Fruit fly (Drosophila melanogaster) whole organism, embryonic: Measurements from ENCODE around the gene ND-B18.

ENCODE experiments used
- Adf1 ChIP-seq: fragments of 200-800 bp; sonication (Bioruptor generic); IDR thresholded peaks from 2 replicates; pipeline ENCODE4 v1.3.6; 2022; ENCODE audit warnings: missing biosample characterization, missing genetic modification characterization
- Atf6 ChIP-seq: fragments of 200-800 bp; sonication (Bioruptor generic); IDR thresholded peaks from 2 replicates; pipeline ENCODE4 v1.3.6; 2022; ENCODE audit warnings: missing biosample characterization, missing genetic modification characterization
- BtbVII ChIP-seq: fragments of 200-800 bp; sonication (Bioruptor generic); optimal IDR thresholded peaks from 3 replicates; lab custom pipeline; 2017; ENCODE audit warnings: missing biosample characterization, mild to moderate bottlenecking, missing genetic modification characterization
- CG10366 ChIP-seq: fragments of 200-800 bp; sonication (Bioruptor generic); IDR thresholded peaks from 2 replicates; pipeline ENCODE4 v1.3.6; 2022; ENCODE audit warnings: missing biosample characterization, missing genetic modification characterization
- CG10543 ChIP-seq: fragments of 200-800 bp; sonication (Bioruptor generic); optimal IDR thresholded peaks from 3 replicates; lab custom pipeline; 2017; ENCODE audit warnings: missing biosample characterization, mild to moderate bottlenecking, missing genetic modification characterization, moderate library complexity
- CG10979 ChIP-seq: fragments of 200-800 bp; sonication (Bioruptor generic); optimal IDR thresholded peaks from 2 replicates; lab custom pipeline; 2018; ENCODE audit warnings: missing biosample characterization, mild to moderate bottlenecking, missing genetic modification characterization, moderate library complexity
- CG11247 ChIP-seq: fragments of 200-800 bp; sonication (Bioruptor generic); IDR thresholded peaks from 2 replicates; pipeline ENCODE4 v1.3.6; 2022; ENCODE audit warnings: missing biosample characterization, missing genetic modification characterization
- CG11456 ChIP-seq: fragments of 200-800 bp; sonication (Bioruptor generic); IDR thresholded peaks from 3 replicates; pipeline ENCODE4 v1.3.6; 2022; ENCODE audit warnings: missing biosample characterization, missing genetic modification characterization
- CG11723 ChIP-seq: fragments of 200-800 bp; sonication (Bioruptor generic); optimal IDR thresholded peaks from 2 replicates; lab custom pipeline; 2017; ENCODE audit warnings: missing biosample characterization, mild to moderate bottlenecking, missing genetic modification characterization
- CG12659 ChIP-seq: fragments of 200-800 bp; sonication (Bioruptor generic); optimal IDR thresholded peaks from 3 replicates; lab custom pipeline; 2017; ENCODE audit warnings: mild to moderate bottlenecking, missing biosample characterization, missing genetic modification reagents, missing genetic modification characterization
- CG13123 ChIP-seq: fragments of 200-800 bp; sonication (Bioruptor generic); optimal IDR thresholded peaks from 2 replicates; lab custom pipeline; 2016; ENCODE audit warnings: missing biosample characterization, missing genetic modification characterization
- CG13624 ChIP-seq: fragments of 200-800 bp; sonication (Bioruptor generic); optimal IDR thresholded peaks from 2 replicates; lab custom pipeline; 2016; ENCODE audit warnings: missing biosample characterization, missing genetic modification characterization
- CG14710 ChIP-seq: fragments of 200-800 bp; sonication (Bioruptor generic); optimal IDR thresholded peaks from 3 replicates; lab custom pipeline; 2019; ENCODE audit warnings: missing biosample characterization, mild to moderate bottlenecking, missing genetic modification characterization, moderate library complexity
- CG1603 ChIP-seq: fragments of 200-800 bp; sonication (Bioruptor generic); optimal IDR thresholded peaks from 2 replicates; lab custom pipeline; 2019; ENCODE audit warnings: missing biosample characterization, mild to moderate bottlenecking, missing genetic modification characterization, moderate library complexity
- CG1647 ChIP-seq: fragments of 200-800 bp; sonication (Bioruptor generic); optimal IDR thresholded peaks from 3 replicates; lab custom pipeline; 2016; ENCODE audit warnings: missing biosample characterization, missing genetic modification characterization
- CG3838 ChIP-seq: fragments of 200-800 bp; sonication (Bioruptor generic); optimal IDR thresholded peaks from 3 replicates; lab custom pipeline; 2016; ENCODE audit warnings: missing biosample characterization, missing genetic modification characterization
- CG4730 ChIP-seq: fragments of 200-800 bp; sonication (Bioruptor generic); IDR thresholded peaks from 2 replicates; pipeline ENCODE4 v1.3.6; 2022; ENCODE audit warnings: missing biosample characterization, missing genetic modification characterization
- CG7357 ChIP-seq: fragments of 200-800 bp; sonication (Bioruptor generic); IDR thresholded peaks from 3 replicates; pipeline ENCODE4 v1.3.6; 2022; ENCODE audit warnings: missing biosample characterization, missing genetic modification characterization
- CG7745 ChIP-seq: fragments of 200-800 bp; sonication (Bioruptor generic); optimal IDR thresholded peaks from 2 replicates; lab custom pipeline; 2018; ENCODE audit warnings: missing biosample characterization, mild to moderate bottlenecking, missing genetic modification characterization, moderate library complexity
- CG7786 ChIP-seq: fragments of 200-800 bp; sonication (Bioruptor generic); optimal IDR thresholded peaks from 2 replicates; lab custom pipeline; 2016; ENCODE audit warnings: missing biosample characterization, missing genetic modification characterization
- CG7839 ChIP-seq: fragments of 200-800 bp; sonication (Bioruptor generic); optimal IDR thresholded peaks from 3 replicates; lab custom pipeline; 2018; ENCODE audit warnings: missing biosample characterization, mild to moderate bottlenecking, missing genetic modification characterization, moderate library complexity
- CkIIα-i1 ChIP-seq: fragments of 200-800 bp; sonication (Bioruptor generic); IDR thresholded peaks from 2 replicates; pipeline ENCODE4 v1.3.6; 2022; ENCODE audit warnings: missing biosample characterization, missing genetic modification characterization
- CrebB ChIP-seq: fragments of 200-800 bp; sonication (Bioruptor generic); optimal IDR thresholded peaks from 3 replicates; lab custom pipeline; 2018; ENCODE audit warnings: missing biosample characterization, mild to moderate bottlenecking, missing genetic modification characterization
- Ets65A ChIP-seq: fragments of 200-800 bp; sonication (Bioruptor generic); peaks from one replicate; lab custom pipeline; 2016; ENCODE audit warnings: missing biosample characterization, missing genetic modification characterization
- Hmx ChIP-seq: fragments of 200-800 bp; sonication (Bioruptor generic); optimal IDR thresholded peaks from 2 replicates; lab custom pipeline; 2016; ENCODE audit warnings: missing biosample characterization, missing genetic modification characterization
- MTF-1 ChIP-seq: fragments of 200-800 bp; sonication (Bioruptor generic); optimal IDR thresholded peaks from 2 replicates; lab custom pipeline; 2018; ENCODE audit warnings: missing biosample characterization, mild to moderate bottlenecking, missing genetic modification characterization, borderline replicate concordance
- Med ChIP-seq: fragments of 200-800 bp; sonication (Bioruptor generic); peaks from one replicate; lab custom pipeline; 2016; ENCODE audit warnings: missing biosample characterization, missing genetic modification characterization, mild to moderate bottlenecking, inconsistent platforms, moderate library complexity
- Nf-YB ChIP-seq: fragments of 200-800 bp; sonication (Bioruptor generic); optimal IDR thresholded peaks from 3 replicates; lab custom pipeline; 2019; ENCODE audit warnings: missing biosample characterization, mild to moderate bottlenecking, missing genetic modification characterization, moderate library complexity
- Nf-YC ChIP-seq: fragments of 200-800 bp; optimal IDR thresholded peaks from 3 replicates; lab custom pipeline; 2019; ENCODE audit warnings: missing biosample characterization, mild to moderate bottlenecking, missing genetic modification characterization, moderate library complexity
- Pdp1 ChIP-seq, 2 experiments: fragments of 200-800 bp; sonication (Bioruptor generic); optimal IDR thresholded peaks; 3 replicates each; lab custom pipeline; 2016; ENCODE audit warnings: missing biosample characterization in 2 of 2, missing genetic modification characterization in 2 of 2, mild to moderate bottlenecking in 1 of 2, moderate library complexity in 1 of 2
- Ptx1 ChIP-seq: fragments of 200-800 bp; sonication (Bioruptor generic); IDR thresholded peaks from 2 replicates; pipeline ENCODE4 v1.3.6; 2022; ENCODE audit warnings: missing biosample characterization, missing genetic modification characterization
- Rfx ChIP-seq: fragments of 200-800 bp; sonication (Bioruptor generic); IDR thresholded peaks from 2 replicates; pipeline ENCODE4 v1.3.6; 2022; ENCODE audit warnings: missing biosample characterization, missing genetic modification characterization
- Six4 ChIP-seq: fragments of 200-800 bp; sonication (Bioruptor generic); optimal IDR thresholded peaks from 2 replicates; lab custom pipeline; 2016; ENCODE audit warnings: missing biosample characterization, missing genetic modification characterization
- aop ChIP-seq: fragments of 200-800 bp; sonication (Bioruptor generic); IDR thresholded peaks from 2 replicates; pipeline ENCODE4 v1.3.6; 2022; ENCODE audit warnings: missing biosample characterization, missing genetic modification characterization
- bcd ChIP-seq: fragments of 200-800 bp; sonication (Bioruptor generic); optimal IDR thresholded peaks from 2 replicates; lab custom pipeline; 2017; ENCODE audit warnings: missing biosample characterization, mild to moderate bottlenecking, missing genetic modification characterization
- bsh ChIP-seq, 2 experiments: fragments of 200-800 bp; sonication (Bioruptor generic); optimal IDR thresholded peaks; 2 replicates each; lab custom pipeline; 2017 to 2018; ENCODE audit warnings: mild to moderate bottlenecking in 2 of 2, missing biosample characterization in 2 of 2, missing genetic modification characterization in 2 of 2, moderate library complexity in 1 of 2
- cato ChIP-seq: fragments of 200-800 bp; sonication (Bioruptor generic); optimal IDR thresholded peaks from 2 replicates; lab custom pipeline; 2016; ENCODE audit warnings: missing biosample characterization, missing genetic modification characterization, borderline replicate concordance
- chinmo ChIP-seq: fragments of 200-800 bp; sonication (Bioruptor generic); IDR thresholded peaks from 4 replicates; pipeline ENCODE4 v1.3.6; 2022; ENCODE audit warnings: missing biosample characterization, missing genetic modification characterization; ENCODE audit not compliant: partially characterized antibody
- danr ChIP-seq: fragments of 200-800 bp; sonication (Bioruptor generic); IDR thresholded peaks from 2 replicates; pipeline ENCODE4 v1.3.6; 2022; ENCODE audit warnings: missing biosample characterization, missing genetic modification characterization
- dimm ChIP-seq: fragments of 200-800 bp; sonication (Bioruptor generic); IDR thresholded peaks from 2 replicates; pipeline ENCODE4 v1.3.6; 2022; ENCODE audit warnings: missing biosample characterization, missing genetic modification characterization
- exex ChIP-seq: fragments of 200-800 bp; sonication (Bioruptor generic); optimal IDR thresholded peaks from 4 replicates; lab custom pipeline; 2018; ENCODE audit warnings: missing biosample characterization, mild to moderate bottlenecking, missing genetic modification characterization, moderate library complexity
- gsb-n ChIP-seq: fragments of 200-800 bp; sonication (Bioruptor generic); optimal IDR thresholded peaks from 3 replicates; lab custom pipeline; 2018; ENCODE audit warnings: missing biosample characterization, mild to moderate bottlenecking, missing genetic modification characterization
- nom ChIP-seq: fragments of 200-800 bp; sonication (Bioruptor generic); optimal IDR thresholded peaks from 2 replicates; lab custom pipeline; 2017; ENCODE audit warnings: missing biosample characterization, missing genetic modification characterization, mild to moderate bottlenecking, moderate library complexity, missing genetic modification reagents
- pb ChIP-seq: fragments of 200-800 bp; sonication (Bioruptor generic); optimal IDR thresholded peaks from 3 replicates; lab custom pipeline; 2016; ENCODE audit warnings: missing biosample characterization, missing genetic modification characterization
- pnt ChIP-seq: fragments of 200-800 bp; sonication (Bioruptor generic); optimal IDR thresholded peaks from 3 replicates; lab custom pipeline; 2016; ENCODE audit warnings: missing biosample characterization, missing genetic modification characterization
- schlank ChIP-seq: fragments of 200-800 bp; sonication (Bioruptor generic); optimal IDR thresholded peaks from 2 replicates; lab custom pipeline; 2018; ENCODE audit warnings: missing biosample characterization, mild to moderate bottlenecking, missing genetic modification characterization
- stc ChIP-seq: fragments of 200-800 bp; sonication (Bioruptor generic); IDR thresholded peaks from 2 replicates; pipeline ENCODE4 v1.3.6; 2022; ENCODE audit warnings: missing biosample characterization, missing genetic modification characterization
- sug ChIP-seq: fragments of 200-800 bp; optimal IDR thresholded peaks from 2 replicates; lab custom pipeline; 2019; ENCODE audit warnings: missing biosample characterization, mild to moderate bottlenecking, missing genetic modification characterization, moderate library complexity
- unpg ChIP-seq: fragments of 200-800 bp; sonication (Bioruptor generic); optimal IDR thresholded peaks from 3 replicates; lab custom pipeline; 2018; ENCODE audit warnings: missing biosample characterization, mild to moderate bottlenecking, missing genetic modification characterization, moderate library complexity
- zen ChIP-seq: fragments of 200-800 bp; sonication (Bioruptor generic); optimal IDR thresholded peaks from 3 replicates; lab custom pipeline; 2018; ENCODE audit warnings: missing biosample characterization, mild to moderate bottlenecking, missing genetic modification characterization, moderate library complexity
- zfh2 ChIP-seq: fragments of 200-800 bp; sonication (Bioruptor generic); optimal IDR thresholded peaks from 2 replicates; lab custom pipeline; 2016; ENCODE audit warnings: missing biosample characterization, missing genetic modification characterization

The ND-B18 gene

dm6 chrX:15077576-15078136 is 14.1 kb downstream of the ND-B18 start (continued):
- TF ChIP-seq CG10979 (tag; lab: Kevin White, UChicago) (no peak), nom (GFP tag; lab: Kevin White, UChicago) (peak; percentile 53), CG7839 (tag; lab: Kevin White, UChicago) (no peak), stc (GFP tag; lab: Robert Waterston, UW) (no peak), chinmo (GFP tag; lab: Robert Waterston, UW) (no peak), CG12659 (GFP tag; lab: Kevin White, UChicago) (no peak), Adf1 (no peak), dimm (GFP tag; lab: Robert Waterston, UW) (no peak), CkIIα-i1 (no peak), CG1603 (tag; lab: Kevin White, UChicago) (no peak), Nf-YB (GFP tag; lab: Kevin White, UChicago) (peak; percentile 15), zfh2 (GFP tag; lab: Kevin White, UChicago) (no peak), Med (GFP tag; lab: Kevin White, UChicago) (peak; percentile 30), CG13123 (GFP tag; lab: Kevin White, UChicago) (no peak), Nf-YC (tag; lab: Kevin White, UChicago) (peak; percentile 43), danr (GFP tag; lab: Robert Waterston, UW) (no peak), CG4730 (GFP tag; lab: Robert Waterston, UW) (no peak), bcd (no peak), aop (GFP tag; lab: Robert Waterston, UW) (no peak), CG11456 (GFP tag; lab: Robert Waterston, UW) (no peak), Pdp1 (GFP tag; optimal IDR thresholded peaks at IDR 0.05; lab: Kevin White, UChicago) (no peak), CG3838 (GFP tag; lab: Kevin White, UChicago) (no peak), pb (GFP tag; lab: Kevin White, UChicago) (no peak), CG1647 (no peak), CG11247 (GFP tag; lab: Robert Waterston, UW) (no peak), Ptx1 (no peak), Atf6 (GFP tag; lab: Robert Waterston, UW) (no peak), Six4 (GFP tag; lab: Kevin White, UChicago) (no peak), bsh (GFP tag; optimal IDR thresholded peaks at IDR 0.05; lab: Kevin White, UChicago) (peak in 1 of 2 experiments; percentile 35), schlank (tag; lab: Kevin White, UChicago) (no peak), pnt (GFP tag; lab: Kevin White, UChicago) (no peak), cato (GFP tag; lab: Kevin White, UChicago) (no peak)

dm6 chrX:15078394-15078793 is 14.9 kb downstream of the ND-B18 start:
- TF ChIP-seq Hmx (GFP tag; lab: Kevin White, UChicago): no peak
- TF ChIP-seq CrebB (tag; lab: Kevin White, UChicago): peak; percentile 13
- TF ChIP-seq Rfx: no peak
- peak; percentile 96 for TF ChIP-seq exex (tag; lab: Kevin White, UChicago)
- peak; percentile 66 for TF ChIP-seq CG10543 (GFP tag; lab: Kevin White, UChicago)
- no peak for TF ChIP-seq CG11723 (GFP tag; lab: Kevin White, UChicago)
- no peak for TF ChIP-seq CG10366 (GFP tag; lab: Robert Waterston, UW)
- TF ChIP-seq CG7357 (GFP tag; lab: Robert Waterston, UW): no peak
- TF ChIP-seq MTF-1: peak; percentile 48
- peak; percentile 9 for TF ChIP-seq CG14710 (tag; lab: Kevin White, UChicago)
- TF ChIP-seq BtbVII (GFP tag; lab: Kevin White, UChicago): peak; percentile 64
- no peak for TF ChIP-seq CG7786 (GFP tag; lab: Kevin White, UChicago)
- no peak for TF ChIP-seq gsb-n (tag; lab: Kevin White, UChicago)
- peak; percentile 13 for TF ChIP-seq unpg (GFP tag; lab: Kevin White, UChicago)
- TF ChIP-seq zen (tag; lab: Kevin White, UChicago): no peak
- TF ChIP-seq CG7745 (tag; lab: Kevin White, UChicago): peak; percentile 55
- TF ChIP-seq Ets65A (GFP tag; lab: Kevin White, UChicago): no peak
- peak; percentile 22 for TF ChIP-seq CG13624 (GFP tag; lab: Kevin White, UChicago)
- TF ChIP-seq sug: peak; percentile 51
